Fruit fly (Drosophila melanogaster): ENCODE results near the gene CG17270.
A peak's percentile ranks its signal among the peaks of the same experiment; 100 is the strongest.

The CG17270 gene

DNA sequence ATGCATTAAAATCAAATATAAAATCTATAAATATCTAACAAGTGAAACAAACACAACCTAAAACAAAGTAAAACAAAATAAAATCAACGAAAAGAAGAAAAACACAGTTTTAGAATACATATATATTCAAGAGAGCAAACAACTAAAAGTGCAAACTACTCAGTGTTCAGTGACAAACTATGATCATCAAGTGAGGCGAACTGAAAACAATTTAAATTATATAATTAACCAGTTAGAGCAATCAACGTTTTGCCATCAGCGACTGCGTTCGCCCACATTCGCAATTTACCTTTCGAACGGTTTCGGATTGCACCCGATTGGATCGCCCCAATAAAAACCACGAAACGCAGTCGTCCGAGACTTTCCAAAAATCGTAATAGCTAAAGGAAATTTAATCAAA is 39.2 kb downstream of the CG17270 start:
- TF ChIP-seq kay (GFP tag; ENCODE audit: borderline replicate concordance) (peak; percentile 91), CG12768 (GFP tag; optimal IDR thresholded peaks at IDR 0.05) (no peak)

dm6 chr3R:20778285-20778926 is 40.3 kb downstream of the CG17270 start:
- TF ChIP-seq pad (GFP tag; optimal IDR thresholded peaks at IDR 0.05) (peak; percentile 79), CG14711 (tag; optimal IDR thresholded peaks at IDR 0.05) (peak; percentile 77), CG7045 (GFP tag; optimal IDR thresholded peaks at IDR 0.05) (peak; percentile 95), Clk (GFP tag; optimal IDR thresholded peaks at IDR 0.05) (peak; percentile 99), CG7101 (tag; optimal IDR thresholded peaks at IDR 0.05) (peak; percentile 82), bab1 (GFP tag; optimal IDR thresholded peaks at IDR 0.05) (peak; percentile 100), CG11617 (GFP tag; optimal IDR thresholded peaks at IDR 0.05) (peak; percentile 98), Mnt (GFP tag; optimal IDR thresholded peaks at IDR 0.05) (peak; percentile 93), kay (GFP tag; ENCODE audit: borderline replicate concordance) (peak; percentile 100), ovo (GFP tag; optimal IDR thresholded peaks at IDR 0.05) (peak; percentile 99), cic (GFP tag; optimal IDR thresholded peaks at IDR 0.05) (peak; percentile 100), CG33017 (tag; optimal IDR thresholded peaks at IDR 0.05) (peak; percentile 96), cnc (optimal IDR thresholded peaks at IDR 0.05) (no peak), toe (GFP tag; optimal IDR thresholded peaks at IDR 0.05) (peak; percentile 96), CG1620 (GFP tag; optimal IDR thresholded peaks at IDR 0.05) (peak; percentile 31), tj (GFP tag; optimal IDR thresholded peaks at IDR 0.05) (peak; percentile 94), CG12768 (GFP tag; optimal IDR thresholded peaks at IDR 0.05) (peak; percentile 99), Crg-1 (GFP tag; optimal IDR thresholded peaks at IDR 0.05) (peak; percentile 46), CG5204 (GFP tag; optimal IDR thresholded peaks at IDR 0.05) (peak; percentile 77), Hr96 (GFP tag; optimal IDR thresholded peaks at IDR 0.05) (peak; percentile 91)

DNA sequence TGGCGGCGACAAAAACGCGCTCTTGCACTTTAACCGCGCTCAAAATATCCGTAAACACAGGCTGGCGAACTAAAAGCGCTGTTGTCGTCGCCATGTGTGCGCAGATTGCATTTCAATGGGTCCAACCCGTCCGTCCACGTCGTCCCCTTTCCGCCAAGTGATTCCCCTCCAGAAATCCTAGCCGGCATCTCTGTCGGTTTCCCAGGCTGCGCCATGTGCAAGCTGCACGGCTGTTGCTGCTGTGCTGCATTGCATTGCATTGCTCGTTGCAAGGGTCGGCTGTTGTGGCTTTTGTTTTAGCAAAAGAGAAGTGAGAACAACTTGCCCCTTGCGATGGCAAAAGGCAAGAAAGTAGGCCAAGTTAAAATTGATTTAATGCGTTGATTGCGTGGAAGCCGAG is 44.6 kb downstream of the CG17270 start:
- TF ChIP-seq Clk (GFP tag; optimal IDR thresholded peaks at IDR 0.05) (no peak), cic (GFP tag; optimal IDR thresholded peaks at IDR 0.05) (no peak), CG1620 (GFP tag; optimal IDR thresholded peaks at IDR 0.05) (no peak), Hr96 (GFP tag; optimal IDR thresholded peaks at IDR 0.05) (no peak), tj (GFP tag; optimal IDR thresholded peaks at IDR 0.05) (no peak), CG12768 (GFP tag; optimal IDR thresholded peaks at IDR 0.05) (no peak), CG5204 (GFP tag; optimal IDR thresholded peaks at IDR 0.05) (no peak), bab1 (GFP tag; optimal IDR thresholded peaks at IDR 0.05) (no peak), CG33017 (tag; optimal IDR thresholded peaks at IDR 0.05) (no peak), pad (GFP tag; optimal IDR thresholded peaks at IDR 0.05) (no peak), cnc (optimal IDR thresholded peaks at IDR 0.05) (no peak), toe (GFP tag; optimal IDR thresholded peaks at IDR 0.05) (no peak)

DNA sequence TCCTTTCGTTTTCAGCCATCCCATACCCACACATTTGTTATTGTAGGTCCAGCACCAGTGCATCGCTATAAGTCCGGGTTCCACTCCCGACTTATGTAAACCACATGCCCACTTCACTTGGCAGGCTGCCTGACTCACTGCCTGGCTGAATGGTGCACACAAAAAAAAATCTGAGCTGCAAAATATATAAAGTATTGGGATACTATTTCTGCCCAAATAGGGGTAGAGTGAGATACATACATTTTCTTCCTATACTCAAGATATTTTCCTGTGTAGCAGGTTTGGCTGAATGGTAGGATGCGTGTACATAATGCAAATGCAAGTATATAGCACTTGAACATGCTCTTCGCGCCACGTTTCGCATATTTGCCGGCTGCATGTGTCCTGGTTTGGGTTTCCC is 45.6 kb downstream of the CG17270 start:
- TF ChIP-seq tj (GFP tag; optimal IDR thresholded peaks at IDR 0.05) (no peak), CG11617 (GFP tag; optimal IDR thresholded peaks at IDR 0.05) (no peak), bab1 (GFP tag; optimal IDR thresholded peaks at IDR 0.05) (no peak), Clk (GFP tag; optimal IDR thresholded peaks at IDR 0.05) (no peak), cic (GFP tag; optimal IDR thresholded peaks at IDR 0.05) (no peak), Crg-1 (GFP tag; optimal IDR thresholded peaks at IDR 0.05) (no peak), pad (GFP tag; optimal IDR thresholded peaks at IDR 0.05) (no peak), CG7101 (tag; optimal IDR thresholded peaks at IDR 0.05) (no peak), CG7045 (GFP tag; optimal IDR thresholded peaks at IDR 0.05) (no peak), CG5204 (GFP tag; optimal IDR thresholded peaks at IDR 0.05) (no peak), toe (GFP tag; optimal IDR thresholded peaks at IDR 0.05) (no peak), kay (GFP tag; ENCODE audit: borderline replicate concordance) (no peak), ovo (GFP tag; optimal IDR thresholded peaks at IDR 0.05) (no peak), Hr96 (GFP tag; optimal IDR thresholded peaks at IDR 0.05) (no peak)

DNA sequence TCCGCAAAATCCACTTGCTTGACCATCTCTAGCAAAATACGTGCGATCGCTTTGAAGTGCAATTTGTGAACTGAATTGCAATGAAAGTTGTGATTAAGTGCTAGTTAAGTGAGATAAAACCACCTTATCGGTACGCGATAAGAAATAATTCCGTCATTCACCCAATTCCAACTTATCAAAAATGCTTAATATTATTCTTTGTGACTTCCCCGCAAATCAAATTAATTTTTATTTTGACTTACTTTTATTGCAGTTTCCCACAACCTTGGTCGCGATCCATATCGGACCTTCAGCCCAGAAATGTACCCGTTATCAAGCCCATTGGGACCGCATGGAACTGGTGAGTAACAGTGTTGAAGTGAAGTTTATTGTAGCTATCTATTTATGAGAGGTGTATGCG is 46.2 kb downstream of the CG17270 start, which contains the start of gene Takl1:
Takl1 (minus strand) TSS at position 59 of the 400 bp plus-strand sequence.
- TF ChIP-seq toe (GFP tag; optimal IDR thresholded peaks at IDR 0.05) (no peak), cic (GFP tag; optimal IDR thresholded peaks at IDR 0.05) (peak; percentile 17)
